Worm (Caenorhabditis elegans) whole organism, early embryonic: ENCODE measurements around the gene txt-11.

Source experiments
- ama-1 ChIP-seq: fragments of 150-350 bp; optimal IDR thresholded peaks from 2 replicates; lab custom pipeline; 2014
- ceh-13 ChIP-seq: fragments of 200-800 bp; sonication (Bioruptor generic); optimal IDR thresholded peaks from 2 replicates; lab custom pipeline; 2018; ENCODE audit warnings: mild to moderate bottlenecking, missing genetic modification characterization, missing compliant biosample characterization
- flt-1 ChIP-seq: fragments of 200-800 bp; sonication (Bioruptor generic); IDR thresholded peaks from 2 replicates; pipeline ENCODE4 v1.3.6; 2022; ENCODE audit warnings: missing genetic modification characterization, missing compliant biosample characterization
- tra-4 ChIP-seq: sonication (generic microtip); optimal IDR thresholded peaks from 2 replicates; lab custom pipeline; 2017; ENCODE audit warnings: missing genetic modification characterization, missing compliant biosample characterization

ce11 chrV:3451646-3452045, 38.5 kb downstream of the txt-11 start:
- TF ChIP-seq ama-1 (lab: Kevin White, UChicago): no peak
- TF ChIP-seq tra-4 (tag; lab: Kevin White, UChicago): no peak
- no peak for TF ChIP-seq ceh-13
- TF ChIP-seq flt-1 (GFP tag; lab: Robert Waterston, UW): no peak
